Worm (Caenorhabditis elegans) whole organism, L2 larva: ENCODE measurements around the gene glb-3.

Experiments used
- F13H6.1 ChIP-seq: sonication (generic microtip); optimal IDR thresholded peaks from 2 replicates; lab custom pipeline; 2016; ENCODE audit warnings: missing genetic modification characterization, missing compliant biosample characterization
- Y55F3AM.14 ChIP-seq: fragments of 200-800 bp; sonication (Bioruptor generic); optimal IDR thresholded peaks from 2 replicates; lab custom pipeline; 2018; ENCODE audit warnings: mild to moderate bottlenecking, missing genetic modification characterization, missing compliant biosample characterization
- ama-1 ChIP-seq: fragments of 150-350 bp; optimal IDR thresholded peaks from 2 replicates; lab custom pipeline; 2018; ENCODE audit warnings: inconsistent platforms
- crh-2 ChIP-seq: sonication (generic microtip); optimal IDR thresholded peaks from 2 replicates; lab custom pipeline; 2017; ENCODE audit warnings: missing biosample characterization, missing genetic modification characterization
- dmd-4 ChIP-seq: sonication (generic microtip); optimal IDR thresholded peaks from 2 replicates; lab custom pipeline; 2017; ENCODE audit warnings: missing biosample characterization, missing genetic modification characterization
- fos-1 ChIP-seq: fragments of 150-350 bp; optimal IDR thresholded peaks from 2 replicates; lab custom pipeline; 2014; ENCODE audit warnings: missing biosample characterization, missing genetic modification characterization
- mdl-1 ChIP-seq, 2 experiments: fragments of 150-350 bp in 1 of 2; sonication (generic microtip) in 1 of 2; optimal IDR thresholded peaks; 2 replicates each; lab custom pipeline; 2017; ENCODE audit warnings: missing biosample characterization in 2 of 2, missing genetic modification characterization in 2 of 2
- nhr-10 ChIP-seq: sonication (generic microtip); optimal IDR thresholded peaks from 2 replicates; lab custom pipeline; 2017; ENCODE audit warnings: missing biosample characterization, missing genetic modification characterization
- nhr-6 ChIP-seq: fragments of 150-350 bp; optimal IDR thresholded peaks from 2 replicates; lab custom pipeline; 2014; ENCODE audit warnings: missing biosample characterization, missing genetic modification characterization
- unc-39 ChIP-seq: fragments of 150-350 bp; optimal IDR thresholded peaks from 2 replicates; lab custom pipeline; 2014; ENCODE audit warnings: missing biosample characterization, missing genetic modification characterization
- unc-62 ChIP-seq: fragments of 150-350 bp; optimal IDR thresholded peaks from 2 replicates; lab custom pipeline; 2014; ENCODE audit warnings: missing biosample characterization, missing genetic modification reagents, missing genetic modification characterization
- ztf-11 ChIP-seq: sonication (generic microtip); optimal IDR thresholded peaks from 2 replicates; lab custom pipeline; 2017; ENCODE audit warnings: missing biosample characterization, missing genetic modification characterization
- ztf-4 ChIP-seq: fragments of 150-350 bp; optimal IDR thresholded peaks from 2 replicates; lab custom pipeline; 2014; ENCODE audit warnings: missing biosample characterization, missing genetic modification characterization

DNA sequence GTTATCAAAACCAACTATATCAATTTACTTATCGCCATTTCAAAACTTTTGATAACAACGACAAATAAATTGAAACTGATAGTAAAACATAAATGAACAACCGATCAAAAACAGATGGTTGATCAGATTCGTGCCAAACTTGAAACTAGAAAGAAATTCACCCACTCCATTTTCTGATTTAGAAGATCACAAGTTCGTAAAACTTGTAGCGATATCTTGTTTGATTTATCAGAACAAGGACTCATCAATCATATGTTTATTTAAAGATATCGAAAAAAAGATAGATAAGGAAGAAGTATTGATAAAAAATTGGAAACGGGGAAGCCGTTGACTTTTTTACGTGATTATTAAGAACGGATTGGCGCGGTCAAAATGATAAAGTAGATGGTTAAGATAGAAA, 47.3 kb upstream of the glb-3 start:
- TF ChIP-seq ama-1 (lab: Kevin White, UChicago) (no peak), F13H6.1 (tag; lab: Kevin White, UChicago) (no peak), crh-2 (no peak), unc-39 (tag; lab: Kevin White, UChicago) (no peak), ztf-11 (no peak), unc-62 (no peak), dmd-4 (tag; lab: Kevin White, UChicago) (no peak), Y55F3AM.14 (GFP tag; lab: Kevin White, UChicago) (no peak), nhr-10 (tag; lab: Kevin White, UChicago) (no peak), ztf-4 (no peak), fos-1 (tag; lab: Kevin White, UChicago) (peak; percentile 4), nhr-6 (tag; lab: Kevin White, UChicago) (no peak), mdl-1 (tag; optimal IDR thresholded peaks at IDR 0.05; lab: Kevin White, UChicago) (no peak)
